Worm (Caenorhabditis elegans) whole organism, L4 larva: Measurements from ENCODE around the gene F55H2.5.

Experiments
- ZK546.5 ChIP-seq, 2 experiments: sonication (generic microtip); optimal IDR thresholded peaks; 2 replicates each; lab custom pipeline; 2017; ENCODE audit warnings: missing biosample characterization in 2 of 2, missing genetic modification characterization in 2 of 2
- fkh-10 ChIP-seq: fragments of 150-350 bp; optimal IDR thresholded peaks from 2 replicates; lab custom pipeline; 2014; ENCODE audit warnings: missing biosample characterization, missing genetic modification reagents, missing genetic modification characterization
- fos-1 ChIP-seq: fragments of 150-350 bp; optimal IDR thresholded peaks from 2 replicates; lab custom pipeline; 2014; ENCODE audit warnings: missing biosample characterization, missing genetic modification characterization
- lim-7 ChIP-seq: fragments of 200-800 bp; sonication (Bioruptor generic); IDR thresholded peaks from 2 replicates; pipeline ENCODE4 v1.3.6; 2022; ENCODE audit warnings: missing genetic modification characterization, missing compliant biosample characterization
- lin-15B ChIP-seq: fragments of 150-350 bp; sonication (generic microtip); optimal IDR thresholded peaks from 3 replicates; lab custom pipeline; 2014; ENCODE audit warnings: missing biosample characterization, missing genetic modification characterization
- lin-29 ChIP-seq: fragments of 200-800 bp; sonication (Bioruptor generic); IDR thresholded peaks from 2 replicates; pipeline ENCODE4 v1.3.6; 2022; ENCODE audit warnings: missing genetic modification reagents, missing genetic modification characterization, missing compliant biosample characterization
- lin-39 ChIP-seq: fragments of 150-350 bp; optimal IDR thresholded peaks from 2 replicates; lab custom pipeline; 2014; ENCODE audit warnings: missing biosample characterization, missing genetic modification reagents, missing genetic modification characterization
- mes-2 ChIP-seq: sonication (generic microtip); optimal IDR thresholded peaks from 2 replicates; lab custom pipeline; 2016; ENCODE audit warnings: missing genotype, mild to moderate bottlenecking, missing genetic modification characterization, missing compliant biosample characterization; ENCODE audit not compliant: poor library complexity, severe bottlenecking
- nhr-6 ChIP-seq: fragments of 150-350 bp; optimal IDR thresholded peaks from 2 replicates; lab custom pipeline; 2014; ENCODE audit warnings: missing biosample characterization, missing genetic modification characterization
- sdz-12 ChIP-seq: fragments of 200-800 bp; sonication (Bioruptor generic); optimal IDR thresholded peaks from 2 replicates; lab custom pipeline; 2018; ENCODE audit warnings: mild to moderate bottlenecking, missing genetic modification characterization, missing compliant biosample characterization
- snpc-4 ChIP-seq: fragments of 150-350 bp; optimal IDR thresholded peaks from 2 replicates; lab custom pipeline; 2014; ENCODE audit warnings: missing biosample characterization, missing genetic modification characterization
- tag-97 ChIP-seq: fragments of 200-800 bp; sonication (Bioruptor generic); IDR thresholded peaks from 2 replicates; pipeline ENCODE4 v1.3.6; 2022; ENCODE audit warnings: missing genetic modification characterization, missing compliant biosample characterization
- ztf-11 ChIP-seq: fragments of 150-350 bp; optimal IDR thresholded peaks from 2 replicates; lab custom pipeline; 2014; ENCODE audit warnings: missing biosample characterization, missing genetic modification characterization

DNA sequence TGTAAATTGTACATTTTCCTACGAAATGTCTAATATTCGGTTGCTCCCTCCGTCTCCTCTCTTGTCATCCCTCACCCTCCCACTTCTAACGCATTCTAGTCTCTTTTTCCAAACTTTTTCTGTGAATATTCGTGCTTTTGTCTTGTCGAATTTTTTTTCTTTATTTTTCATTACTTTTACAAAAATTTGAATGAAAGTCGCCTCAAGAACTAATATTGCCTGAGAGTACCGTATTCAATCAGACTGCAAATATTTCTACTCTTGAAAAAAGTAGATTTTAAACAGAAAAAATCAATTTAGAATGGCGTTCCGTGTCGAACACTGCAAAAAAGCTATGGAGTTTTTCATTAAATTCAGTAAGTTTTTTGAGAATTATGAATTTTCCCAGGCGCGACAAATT lies 45.0 kb downstream of the F55H2.5 start, which contains the start of gene ZK1098.11:
- TF ChIP-seq lin-29 (GFP tag; lab: Robert Waterston, UW) (no peak), snpc-4 (tag; lab: Kevin White, UChicago) (no peak), tag-97 (GFP tag; lab: Robert Waterston, UW) (no peak), ZK546.5 (tag; optimal IDR thresholded peaks at IDR 0.05; lab: Kevin White, UChicago) (no peak), fos-1 (tag; lab: Kevin White, UChicago) (no peak), sdz-12 (GFP tag; lab: Kevin White, UChicago) (no peak), lin-15B (tag; lab: Kevin White, UChicago) (no peak), mes-2 (tag; lab: Kevin White, UChicago) (no peak), fkh-10 (no peak), lin-39 (tag; lab: Kevin White, UChicago) (no peak), lim-7 (GFP tag; lab: Robert Waterston, UW) (no peak), nhr-6 (tag; lab: Kevin White, UChicago) (no peak), ztf-11 (tag; lab: Kevin White, UChicago) (no peak)
